Worm (Caenorhabditis elegans): ENCODE results near the gene gst-42.

gst-42 gene

DNA sequence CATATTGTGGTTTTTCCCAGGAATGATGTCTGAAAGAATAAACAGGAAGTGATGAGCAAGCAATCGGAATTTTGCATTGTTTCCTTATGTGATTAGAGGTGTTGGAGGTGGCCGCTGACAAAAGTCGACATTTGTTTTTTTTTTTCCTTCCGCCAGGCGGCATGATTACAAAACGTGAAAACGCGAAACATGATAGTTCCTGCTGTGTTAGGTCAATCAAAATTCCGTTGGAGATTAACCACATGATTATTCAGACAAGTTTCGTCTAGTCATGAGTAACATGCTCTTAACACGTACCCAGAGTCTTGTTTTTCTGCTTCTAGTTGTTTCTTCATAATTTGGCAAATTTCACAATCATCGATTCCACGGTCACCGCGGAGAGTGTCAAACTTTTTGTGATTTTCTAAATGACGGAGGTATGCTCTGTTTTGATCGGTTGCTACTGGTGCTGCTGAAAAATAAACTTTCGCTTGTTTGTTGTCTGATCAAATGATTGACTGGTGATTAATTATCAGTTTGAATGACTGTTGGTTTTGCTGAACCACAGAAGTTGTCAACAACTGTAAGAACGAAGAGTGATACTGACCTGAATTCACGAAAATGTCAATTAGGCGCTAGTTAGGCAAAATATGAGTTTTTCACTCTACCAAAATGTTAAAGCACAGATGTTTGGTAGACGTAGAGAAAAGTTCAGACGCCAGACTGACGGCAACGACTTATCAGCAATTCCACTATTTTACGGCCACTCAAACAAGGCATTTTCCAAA lies 48.3 kb downstream of the gst-42 start:
- TF ChIP-seq Y95B8A.8 (GFP tag; IDR thresholded peaks at IDR 0.05) (no peak), ets-4 (GFP tag; optimal IDR thresholded peaks at IDR 0.05) (peak; percentile 4), let-607 (tag; optimal IDR thresholded peaks at IDR 0.05) (peak; percentile 30 to 48), unc-62 (GFP tag; optimal IDR thresholded peaks at IDR 0.05) (peak; percentile 19), atf-7 (tag; optimal IDR thresholded peaks at IDR 0.05) (peak; percentile 45), ZK185.1 (tag; optimal IDR thresholded peaks at IDR 0.05; ENCODE audit: poor library complexity, severe bottlenecking) (peak; percentile 24), nhr-80 (tag; optimal IDR thresholded peaks at IDR 0.05) (peak; percentile 89), pha-4 (tag; optimal IDR thresholded peaks at IDR 0.05) (peak; percentile 59), ceh-100 (GFP tag; IDR thresholded peaks at IDR 0.05) (no peak), F52B5.7 (tag; optimal IDR thresholded peaks at IDR 0.05) (no peak), C17E4.6 (GFP tag; IDR thresholded peaks at IDR 0.05) (no peak), cebp-1 (GFP tag; IDR thresholded peaks at IDR 0.05) (peak; percentile 25; the same call in 1 of the 2 replicates), cebp-1 (tag; optimal IDR thresholded peaks at IDR 0.05) (peak; percentile 64)

Measured in whole organism, young adult.